Fruit fly (Drosophila melanogaster) whole organism, adult: ENCODE data around the gene CG7985.

Experiments
- CG11617 ChIP-seq: fragments of 200-800 bp; sonication (Bioruptor generic); optimal IDR thresholded peaks from 2 replicates; lab custom pipeline; 2017; ENCODE audit warnings: mild to moderate bottlenecking, missing biosample characterization, missing genetic modification reagents, missing genetic modification characterization
- CG12768 ChIP-seq: fragments of 200-800 bp; sonication (Bioruptor generic); optimal IDR thresholded peaks from 2 replicates; lab custom pipeline; 2017; ENCODE audit warnings: missing biosample characterization, missing genetic modification characterization, mild to moderate bottlenecking, moderate library complexity, missing genetic modification reagents
- CG14711 ChIP-seq: fragments of 200-800 bp; sonication (Bioruptor generic); optimal IDR thresholded peaks from 2 replicates; lab custom pipeline; 2018; ENCODE audit warnings: missing biosample characterization, mild to moderate bottlenecking, missing genetic modification characterization, moderate library complexity
- CG1620 ChIP-seq: fragments of 200-800 bp; sonication (Bioruptor generic); optimal IDR thresholded peaks from 2 replicates; lab custom pipeline; 2016; ENCODE audit warnings: missing biosample characterization, missing genetic modification characterization
- CG33017 ChIP-seq: fragments of 200-800 bp; sonication (Bioruptor generic); optimal IDR thresholded peaks from 2 replicates; lab custom pipeline; 2018; ENCODE audit warnings: missing biosample characterization, mild to moderate bottlenecking, missing genetic modification characterization, moderate library complexity
- CG5204 ChIP-seq: fragments of 200-800 bp; sonication (Bioruptor generic); optimal IDR thresholded peaks from 2 replicates; lab custom pipeline; 2016; ENCODE audit warnings: missing biosample characterization, missing genetic modification characterization
- CG7045 ChIP-seq: fragments of 200-800 bp; sonication (Bioruptor generic); optimal IDR thresholded peaks from 2 replicates; lab custom pipeline; 2017; ENCODE audit warnings: missing biosample characterization, mild to moderate bottlenecking, missing genetic modification characterization
- CG7101 ChIP-seq: fragments of 200-800 bp; sonication (Bioruptor generic); optimal IDR thresholded peaks from 2 replicates; lab custom pipeline; 2018; ENCODE audit warnings: missing biosample characterization, mild to moderate bottlenecking, missing genetic modification characterization, moderate library complexity
- Clk ChIP-seq: fragments of 200-800 bp; sonication (Bioruptor generic); optimal IDR thresholded peaks from 2 replicates; lab custom pipeline; 2017; ENCODE audit warnings: missing biosample characterization, missing genetic modification characterization
- Crg-1 ChIP-seq: fragments of 200-800 bp; sonication (Bioruptor generic); optimal IDR thresholded peaks from 2 replicates; lab custom pipeline; 2016; ENCODE audit warnings: missing biosample characterization, missing genetic modification characterization
- Hr96 ChIP-seq: fragments of 200-800 bp; sonication (Bioruptor generic); optimal IDR thresholded peaks from 2 replicates; lab custom pipeline; 2016; ENCODE audit warnings: missing biosample characterization, missing genetic modification characterization
- Mnt ChIP-seq: fragments of 200-800 bp; sonication (Bioruptor generic); optimal IDR thresholded peaks from 2 replicates; lab custom pipeline; 2016; ENCODE audit warnings: missing biosample characterization, mild to moderate bottlenecking, missing genetic modification characterization
- bab1 ChIP-seq: fragments of 200-800 bp; sonication (Bioruptor generic); optimal IDR thresholded peaks from 3 replicates; lab custom pipeline; 2019; ENCODE audit warnings: missing biosample characterization, mild to moderate bottlenecking, missing genetic modification characterization, moderate library complexity
- cic ChIP-seq: fragments of 200-800 bp; sonication (Bioruptor generic); optimal IDR thresholded peaks from 2 replicates; lab custom pipeline; 2017; ENCODE audit warnings: missing biosample characterization, mild to moderate bottlenecking, missing genetic modification characterization, moderate library complexity
- cnc ChIP-seq, 2 experiments: fragments of >200 bp; optimal IDR thresholded peaks; 2 replicates each; lab custom pipeline; 2017
- kay ChIP-seq: fragments of 200-800 bp; sonication (Bioruptor generic); peaks from one replicate; lab custom pipeline; 2016; ENCODE audit warnings: missing biosample characterization, missing genetic modification characterization, borderline replicate concordance
- ovo ChIP-seq: fragments of 200-800 bp; sonication (Bioruptor generic); optimal IDR thresholded peaks from 2 replicates; lab custom pipeline; 2016; ENCODE audit warnings: missing biosample characterization, missing genetic modification characterization
- pad ChIP-seq: fragments of 200-800 bp; sonication (Bioruptor generic); optimal IDR thresholded peaks from 3 replicates; lab custom pipeline; 2017; ENCODE audit warnings: missing biosample characterization, missing genetic modification characterization, mild to moderate bottlenecking, moderate library complexity, missing genetic modification reagents
- tj ChIP-seq: fragments of 200-800 bp; sonication (Bioruptor generic); optimal IDR thresholded peaks from 3 replicates; lab custom pipeline; 2017; ENCODE audit warnings: missing biosample characterization, mild to moderate bottlenecking, missing genetic modification characterization, moderate library complexity
- toe ChIP-seq: fragments of 200-800 bp; sonication (Bioruptor generic); optimal IDR thresholded peaks from 2 replicates; lab custom pipeline; 2016; ENCODE audit warnings: missing biosample characterization, missing genetic modification characterization

Gene CG7985

dm6 chr3R:18228713-18229222 is 29.1 kb downstream of the CG7985 start:
- TF ChIP-seq cnc (optimal IDR thresholded peaks at IDR 0.05; lab: Kevin White, UChicago) = no peak
- no peak for TF ChIP-seq toe (GFP tag; lab: Kevin White, UChicago)
- peak; percentile 40 for TF ChIP-seq CG12768

dm6 chr3R:18230229-18230628 is 30.6 kb downstream of the CG7985 start:
- no peak for TF ChIP-seq Crg-1 (GFP tag; lab: Kevin White, UChicago)
- TF ChIP-seq cic = peak; percentile 16

- TF ChIP-seq ovo (GFP tag; lab: Kevin White, UChicago) (no peak), cic (no peak), CG14711 (tag; lab: Kevin White, UChicago) (no peak), CG33017 (tag; lab: Kevin White, UChicago) (no peak), CG11617 (GFP tag; lab: Kevin White, UChicago) (no peak), Crg-1 (GFP tag; lab: Kevin White, UChicago) (no peak), toe (GFP tag; lab: Kevin White, UChicago) (no peak), Clk (GFP tag; lab: Kevin White, UChicago) (no peak), CG12768 (no peak), Mnt (GFP tag; lab: Kevin White, UChicago) (no peak), CG7045 (GFP tag; lab: Kevin White, UChicago) (no peak), CG5204 (GFP tag; lab: Kevin White, UChicago) (no peak), tj (GFP tag; lab: Kevin White, UChicago) (no peak), CG7101 (no peak), cnc (optimal IDR thresholded peaks at IDR 0.05; lab: Kevin White, UChicago) (no peak), Hr96 (no peak)
Measured at dm6 chr3R:18232187-18232586, 32.5 kb downstream of the CG7985 start.

dm6 chr3R:18234699-18235257 is 35.1 kb downstream of the CG7985 start:
- TF ChIP-seq ovo (GFP tag; lab: Kevin White, UChicago) = no peak

- TF ChIP-seq cic (no peak), CG11617 (GFP tag; lab: Kevin White, UChicago) (no peak), tj (GFP tag; lab: Kevin White, UChicago) (peak; percentile 1), pad (GFP tag; lab: Kevin White, UChicago) (peak; percentile 13), bab1 (GFP tag; lab: Kevin White, UChicago) (no peak)
Measured at dm6 chr3R:18235879-18236278, 36.2 kb downstream of the CG7985 start, which contains the start of gene repo. repo (plus strand) TSS chr3R:18236192.

dm6 chr3R:18242089-18242955 is 42.7 kb downstream of the CG7985 start, which contains the start of the genes CG7156 and 14-3-3epsilon:
CG7156 (minus strand) TSS chr3R:18242159.
14-3-3epsilon (plus strand) TSS chr3R:18242531.
- TF ChIP-seq Hr96 (peak; percentile 25), Mnt (GFP tag; lab: Kevin White, UChicago) (peak; percentile 53), toe (GFP tag; lab: Kevin White, UChicago) (peak; percentile 28), CG5204 (GFP tag; lab: Kevin White, UChicago) (no peak), cic (no peak), tj (GFP tag; lab: Kevin White, UChicago) (no peak), pad (GFP tag; lab: Kevin White, UChicago) (peak; percentile 5), CG33017 (tag; lab: Kevin White, UChicago) (no peak), kay (GFP tag; lab: Kevin White, UChicago) (no peak), CG7101 (peak; percentile 52), cnc (optimal IDR thresholded peaks at IDR 0.05; lab: Kevin White, UChicago) (no peak), Clk (GFP tag; lab: Kevin White, UChicago) (no peak), CG12768 (peak; percentile 25), CG1620 (GFP tag; lab: Kevin White, UChicago) (peak; percentile 28), CG14711 (tag; lab: Kevin White, UChicago) (peak; percentile 13), CG11617 (GFP tag; lab: Kevin White, UChicago) (no peak), ovo (GFP tag; lab: Kevin White, UChicago) (peak; percentile 8), Crg-1 (GFP tag; lab: Kevin White, UChicago) (no peak), bab1 (GFP tag; lab: Kevin White, UChicago) (peak; percentile 50), CG7045 (GFP tag; lab: Kevin White, UChicago) (peak; percentile 22)

dm6 chr3R:18243000-18243399 is 43.3 kb downstream of the CG7985 start:
- peak in 1 of 2 experiments; percentile 35 for TF ChIP-seq cnc (optimal IDR thresholded peaks at IDR 0.05; lab: Kevin White, UChicago)
- TF ChIP-seq kay (GFP tag; lab: Kevin White, UChicago) = no peak
